Worm (Caenorhabditis elegans) whole organism, L4 larva: Measurements from ENCODE around the gene C16C8.8.

Experiments used
- D1046.2 ChIP-seq: fragments of 200-800 bp; sonication (Bioruptor generic); IDR thresholded peaks from 2 replicates; pipeline ENCODE4 v1.3.6; 2022; ENCODE audit warnings: missing genetic modification characterization, missing compliant biosample characterization
- Y5F2A.4 ChIP-seq: fragments of 200-800 bp; sonication (Bioruptor generic); optimal IDR thresholded peaks from 2 replicates; lab custom pipeline; 2018; ENCODE audit warnings: mild to moderate bottlenecking, missing genetic modification characterization, missing compliant biosample characterization
- ZK546.5 ChIP-seq, 2 experiments: sonication (generic microtip); optimal IDR thresholded peaks; 2 replicates each; lab custom pipeline; 2017; ENCODE audit warnings: missing biosample characterization in 2 of 2, missing genetic modification characterization in 2 of 2
- aha-1 ChIP-seq: fragments of 150-350 bp; peaks from one replicate; lab custom pipeline; 2014; ENCODE audit warnings: missing biosample characterization, missing genetic modification characterization
- aly-2 ChIP-seq: sonication (generic microtip); optimal IDR thresholded peaks from 2 replicates; lab custom pipeline; 2018; ENCODE audit warnings: missing biosample characterization, missing genetic modification characterization
- ceh-20 ChIP-seq: fragments of 200-800 bp; sonication (Bioruptor generic); IDR thresholded peaks from 2 replicates; pipeline ENCODE4 v1.3.6; 2022; ENCODE audit warnings: missing genetic modification reagents, missing genetic modification characterization, missing compliant biosample characterization
- ceh-32 ChIP-seq: sonication (generic microtip); optimal IDR thresholded peaks from 2 replicates; lab custom pipeline; 2016; ENCODE audit warnings: mild to moderate bottlenecking, missing genetic modification characterization, missing compliant biosample characterization; ENCODE audit not compliant: poor library complexity
- ceh-44 ChIP-seq: fragments of 200-800 bp; sonication (Bioruptor generic); IDR thresholded peaks from 2 replicates; pipeline ENCODE4 v1.3.6; 2022; ENCODE audit warnings: missing genetic modification reagents, missing genetic modification characterization, missing compliant biosample characterization
- daf-16 ChIP-seq, 3 experiments: sonication (generic microtip); optimal IDR thresholded peaks; 2 replicates each; lab custom pipeline; 2016 to 2017; ENCODE audit warnings: missing genetic modification characterization in 3 of 3, missing genetic modification reagents in 3 of 3, mild to moderate bottlenecking in 2 of 3, missing compliant biosample characterization in 2 of 3, missing biosample characterization in 1 of 3, moderate library complexity in 1 of 3
- daf-8 ChIP-seq: fragments of 200-800 bp; sonication (Bioruptor generic); IDR thresholded peaks from 2 replicates; pipeline ENCODE4 v1.3.6; 2022; ENCODE audit warnings: missing genetic modification characterization, missing compliant biosample characterization
- dmd-6 ChIP-seq: fragments of 200-800 bp; sonication (Bioruptor generic); IDR thresholded peaks from 2 replicates; pipeline ENCODE4 v1.3.6; 2022; ENCODE audit warnings: missing genetic modification reagents, missing genetic modification characterization, missing compliant biosample characterization
- dmd-9 ChIP-seq: fragments of 200-800 bp; sonication (Bioruptor generic); IDR thresholded peaks from 2 replicates; pipeline ENCODE4 v1.3.6; 2022; ENCODE audit warnings: missing genetic modification reagents, missing genetic modification characterization, missing compliant biosample characterization
- dpl-1 ChIP-seq: fragments of 150-350 bp; optimal IDR thresholded peaks from 2 replicates; lab custom pipeline; 2014; ENCODE audit warnings: missing biosample characterization, missing genetic modification reagents, missing genetic modification characterization
- duxl-1 ChIP-seq: sonication (generic microtip); optimal IDR thresholded peaks from 2 replicates; lab custom pipeline; 2016; ENCODE audit warnings: mild to moderate bottlenecking, missing genetic modification characterization, moderate library complexity, missing compliant biosample characterization; ENCODE audit not compliant: poor library complexity
- dve-1 ChIP-seq: sonication (generic microtip); optimal IDR thresholded peaks from 2 replicates; lab custom pipeline; 2017; ENCODE audit warnings: antibody characterized with exemption, mild to moderate bottlenecking, missing genetic modification characterization, missing compliant biosample characterization; ENCODE audit not compliant: insufficient read depth
- egl-43 ChIP-seq: fragments of 200-800 bp; sonication (Bioruptor generic); IDR thresholded peaks from 2 replicates; pipeline ENCODE4 v1.3.6; 2022; ENCODE audit warnings: missing genetic modification reagents, missing genetic modification characterization, missing compliant biosample characterization
- hlh-11 ChIP-seq: fragments of 200-800 bp; sonication (Bioruptor generic); optimal IDR thresholded peaks from 2 replicates; lab custom pipeline; 2018; ENCODE audit warnings: mild to moderate bottlenecking, missing genetic modification characterization, missing compliant biosample characterization
- hlh-30 ChIP-seq: sonication (generic microtip); optimal IDR thresholded peaks from 2 replicates; lab custom pipeline; 2017; ENCODE audit warnings: antibody characterized with exemption, mild to moderate bottlenecking, missing genetic modification characterization, missing compliant biosample characterization; ENCODE audit not compliant: insufficient read depth
- lin-13 ChIP-seq: fragments of 150-350 bp; optimal IDR thresholded peaks from 2 replicates; lab custom pipeline; 2014; ENCODE audit warnings: missing biosample characterization, missing genetic modification reagents, missing genetic modification characterization
- lin-29 ChIP-seq: fragments of 200-800 bp; sonication (Bioruptor generic); IDR thresholded peaks from 2 replicates; pipeline ENCODE4 v1.3.6; 2022; ENCODE audit warnings: missing genetic modification reagents, missing genetic modification characterization, missing compliant biosample characterization
- lin-38 ChIP-seq: fragments of 200-800 bp; sonication (Bioruptor generic); IDR thresholded peaks from 2 replicates; pipeline ENCODE4 v1.3.6; 2022; ENCODE audit warnings: missing genetic modification reagents, missing genetic modification characterization, missing compliant biosample characterization
- lin-39 ChIP-seq: fragments of 150-350 bp; optimal IDR thresholded peaks from 2 replicates; lab custom pipeline; 2014; ENCODE audit warnings: missing biosample characterization, missing genetic modification reagents, missing genetic modification characterization
- lir-3 ChIP-seq: sonication (generic microtip); optimal IDR thresholded peaks from 2 replicates; lab custom pipeline; 2016; ENCODE audit warnings: mild to moderate bottlenecking, missing genetic modification characterization, missing compliant biosample characterization
- lsy-2 ChIP-seq, 2 experiments: fragments of 150-350 bp in 1 of 2; sonication (generic microtip) in 1 of 2; optimal IDR thresholded peaks; 2 replicates each; lab custom pipeline; 2014 to 2017; ENCODE audit warnings: missing biosample characterization in 2 of 2, missing genetic modification characterization in 2 of 2
- madf-9 ChIP-seq: fragments of 200-800 bp; sonication (Bioruptor generic); conservative IDR thresholded peaks from 2 replicates; pipeline ENCODE4 v1.3.6; 2022; ENCODE audit warnings: missing genetic modification reagents, missing genetic modification characterization, missing compliant biosample characterization
- mdl-1 ChIP-seq, 2 experiments: fragments of 150-350 bp in 1 of 2; sonication (generic microtip) in 1 of 2; optimal IDR thresholded peaks; 2 replicates each; lab custom pipeline; 2014 to 2017; ENCODE audit warnings: missing biosample characterization in 2 of 2, missing genetic modification characterization in 2 of 2
- mxl-3 ChIP-seq: fragments of 200-800 bp; sonication (Bioruptor generic); optimal IDR thresholded peaks from 2 replicates; lab custom pipeline; 2018; ENCODE audit warnings: mild to moderate bottlenecking, missing genetic modification characterization, missing compliant biosample characterization
- nhr-25 ChIP-seq: sonication (generic microtip); optimal IDR thresholded peaks from 2 replicates; lab custom pipeline; 2017; ENCODE audit warnings: missing genetic modification characterization, mild to moderate bottlenecking, missing compliant biosample characterization, antibody characterized with exemption, moderate library complexity, borderline replicate concordance; ENCODE audit not compliant: insufficient read depth
- nhr-28 ChIP-seq: fragments of 150-350 bp; optimal IDR thresholded peaks from 2 replicates; lab custom pipeline; 2014; ENCODE audit warnings: missing biosample characterization, missing genetic modification characterization
- nhr-41 ChIP-seq: fragments of 200-800 bp; sonication (Bioruptor generic); IDR thresholded peaks from 2 replicates; pipeline ENCODE4 v1.3.6; 2022; ENCODE audit warnings: missing genetic modification reagents, missing genetic modification characterization, missing compliant biosample characterization
- nhr-48 ChIP-seq: sonication (generic microtip); optimal IDR thresholded peaks from 2 replicates; lab custom pipeline; 2016; ENCODE audit warnings: mild to moderate bottlenecking, missing genetic modification characterization, missing compliant biosample characterization
- nhr-6 ChIP-seq: fragments of 150-350 bp; optimal IDR thresholded peaks from 2 replicates; lab custom pipeline; 2014; ENCODE audit warnings: missing biosample characterization, missing genetic modification characterization
- nhr-76 ChIP-seq: fragments of 150-350 bp; optimal IDR thresholded peaks from 2 replicates; lab custom pipeline; 2014; ENCODE audit warnings: missing biosample characterization, missing genetic modification characterization
- php-3 ChIP-seq: fragments of 200-800 bp; sonication (Bioruptor generic); IDR thresholded peaks from 2 replicates; pipeline ENCODE4 v1.3.6; 2022; ENCODE audit warnings: missing genetic modification reagents, missing genetic modification characterization, missing compliant biosample characterization
- rbr-2 ChIP-seq: sonication (generic microtip); optimal IDR thresholded peaks from 2 replicates; lab custom pipeline; 2016; ENCODE audit warnings: missing genotype, missing genetic modification characterization, missing compliant biosample characterization
- set-16 ChIP-seq: fragments of 200-800 bp; sonication (Bioruptor generic); IDR thresholded peaks from 2 replicates; pipeline ENCODE4 v1.3.6; 2022; ENCODE audit warnings: missing genetic modification reagents, missing genetic modification characterization, missing compliant biosample characterization
- skn-1 ChIP-seq: fragments of 150-350 bp; optimal IDR thresholded peaks from 2 replicates; lab custom pipeline; 2014; ENCODE audit warnings: missing biosample characterization, missing genetic modification characterization
- snpc-1.2 ChIP-seq: fragments of 200-800 bp; sonication (Bioruptor generic); IDR thresholded peaks from 2 replicates; pipeline ENCODE4 v1.3.6; 2022; ENCODE audit warnings: missing genetic modification reagents, missing genetic modification characterization, missing compliant biosample characterization
- spr-3 ChIP-seq: fragments of 200-800 bp; sonication (Bioruptor generic); optimal IDR thresholded peaks from 2 replicates; lab custom pipeline; 2018; ENCODE audit warnings: mild to moderate bottlenecking, missing genetic modification characterization, missing compliant biosample characterization
- tag-97 ChIP-seq: fragments of 200-800 bp; sonication (Bioruptor generic); IDR thresholded peaks from 2 replicates; pipeline ENCODE4 v1.3.6; 2022; ENCODE audit warnings: missing genetic modification characterization, missing compliant biosample characterization
- unc-130 ChIP-seq: sonication (generic microtip); optimal IDR thresholded peaks from 2 replicates; lab custom pipeline; 2016; ENCODE audit warnings: missing genetic modification reagents, missing genetic modification characterization, missing compliant biosample characterization
- unc-39 ChIP-seq: sonication (generic microtip); optimal IDR thresholded peaks from 2 replicates; lab custom pipeline; 2017; ENCODE audit warnings: missing biosample characterization, missing genetic modification characterization
- zag-1 ChIP-seq: fragments of 150-350 bp; optimal IDR thresholded peaks from 2 replicates; lab custom pipeline; 2014; ENCODE audit warnings: missing biosample characterization, missing genetic modification characterization
- zip-11 ChIP-seq: fragments of 200-800 bp; sonication (Bioruptor generic); IDR thresholded peaks from 2 replicates; pipeline ENCODE4 v1.3.6; 2022; ENCODE audit warnings: missing genetic modification characterization, missing compliant biosample characterization
- ztf-7 ChIP-seq: fragments of 150-350 bp; optimal IDR thresholded peaks from 2 replicates; lab custom pipeline; 2014; ENCODE audit warnings: missing biosample characterization, missing genetic modification characterization

The C16C8.8 gene

ce11 chrII:3461586-3461985 is at the start of gene C16C8.8:
C16C8.8 (minus strand) TSS chrII:3461686.
- TF ChIP-seq ZK546.5 (tag; optimal IDR thresholded peaks at IDR 0.05; lab: Kevin White, UChicago) (no peak), Y5F2A.4 (GFP tag; lab: Kevin White, UChicago) (no peak), skn-1 (tag; lab: Kevin White, UChicago) (no peak), daf-16 (GFP tag; optimal IDR thresholded peaks at IDR 0.05; lab: Kevin White, UChicago) (no peak), daf-16 (tag; optimal IDR thresholded peaks at IDR 0.05; lab: Kevin White, UChicago) (no peak), lin-39 (tag; lab: Kevin White, UChicago) (no peak), mdl-1 (tag; optimal IDR thresholded peaks at IDR 0.05; lab: Kevin White, UChicago) (no peak), aly-2 (no peak), tag-97 (no peak), hlh-30 (no peak), unc-39 (no peak), nhr-48 (tag; lab: Kevin White, UChicago) (no peak), zag-1 (tag; lab: Kevin White, UChicago) (no peak), rbr-2 (no peak), set-16 (GFP tag; lab: Robert Waterston, UW) (no peak), spr-3 (GFP tag; lab: Kevin White, UChicago) (no peak), ztf-7 (tag; lab: Kevin White, UChicago) (no peak), nhr-41 (GFP tag; lab: Robert Waterston, UW) (no peak)

- TF ChIP-seq aha-1 (tag; lab: Kevin White, UChicago) = no peak
- TF ChIP-seq lin-38 = 0 out of 2 replicates have a peak, but pooled peaks have one; percentile 15
- no peak for TF ChIP-seq zag-1 (tag; lab: Kevin White, UChicago)
Observed at ce11 chrII:3504717-3505116, 43.2 kb upstream of the C16C8.8 start, which contains the start of gene cyh-1. cyh-1 (plus strand) TSS chrII:3505017.

- TF ChIP-seq mxl-3 (no peak), lin-29 (GFP tag; lab: Robert Waterston, UW) (no peak), lin-39 (tag; lab: Kevin White, UChicago) (no peak), dve-1 (peak; percentile 66), dmd-9 (peak; percentile 64; the same call in 1 of the 2 replicates), dpl-1 (peak; percentile 70), lin-13 (peak; percentile 70), lin-38 (peak; percentile 98), daf-8 (GFP tag; lab: Robert Waterston, UW) (no peak), ceh-32 (tag; lab: Kevin White, UChicago) (no peak), nhr-25 (tag; lab: Kevin White, UChicago) (no peak), nhr-28 (peak; percentile 19), aha-1 (tag; lab: Kevin White, UChicago) (no peak), ceh-20 (GFP tag; lab: Robert Waterston, UW) (no peak), nhr-6 (tag; lab: Kevin White, UChicago) (peak; percentile 45), snpc-1.2 (GFP tag; lab: Robert Waterston, UW) (no peak), unc-130 (GFP tag; lab: Kevin White, UChicago) (peak; percentile 91), hlh-11 (peak; percentile 15), ceh-44 (GFP tag; lab: Robert Waterston, UW) (peak; percentile 48; the same call in 1 of the 2 replicates), dmd-6 (GFP tag; lab: Robert Waterston, UW) (peak; percentile 45), php-3 (GFP tag; lab: Robert Waterston, UW) (0 out of 2 replicates have a peak, but pooled peaks have one; percentile 30), egl-43 (GFP tag; lab: Robert Waterston, UW) (no peak), madf-9 (GFP tag; lab: Robert Waterston, UW) (peak; percentile 43; the same call in 1 of the 2 replicates), D1046.2 (0 out of 2 replicates have a peak, but pooled peaks have one; percentile 52), zip-11 (GFP tag; lab: Robert Waterston, UW) (no peak), tag-97 (no peak), lsy-2 (tag; optimal IDR thresholded peaks at IDR 0.05; lab: Kevin White, UChicago) (peak in 1 of 2 experiments; percentile 85), duxl-1 (peak; percentile 67), lir-3 (tag; lab: Kevin White, UChicago) (no peak), hlh-30 (peak; percentile 22), nhr-76 (no peak)
Observed at ce11 chrII:3502520-3503323, 41.2 kb upstream of the C16C8.8 start, which contains the start of the genes col-71 and Y49F6B.2. col-71 (minus strand) TSS chrII:3502570. Y49F6B.2 (plus strand) TSS chrII:3502968.
